Worm (Caenorhabditis elegans) whole organism, midembryonic: ENCODE results near the gene ZK546.4.

Source experiments
- cog-1 ChIP-seq: sonication (generic microtip); optimal IDR thresholded peaks from 2 replicates; lab custom pipeline; 2016; ENCODE audit warnings: missing genetic modification characterization, missing compliant biosample characterization
- flt-1 ChIP-seq: fragments of 200-800 bp; sonication (Bioruptor generic); IDR thresholded peaks from 2 replicates; pipeline ENCODE4 v1.3.6; 2022; ENCODE audit warnings: missing genetic modification characterization, missing compliant biosample characterization
- med-1 ChIP-seq: sonication (generic microtip); optimal IDR thresholded peaks from 2 replicates; lab custom pipeline; 2017; ENCODE audit warnings: missing genetic modification characterization, mild to moderate bottlenecking, missing compliant biosample characterization, antibody characterized with exemption, missing genetic modification reagents; ENCODE audit not compliant: insufficient read depth
- ref-1 ChIP-seq: fragments of 200-800 bp; sonication (Bioruptor generic); conservative IDR thresholded peaks from 2 replicates; pipeline ENCODE4 v1.3.6; 2022; ENCODE audit warnings: missing genetic modification reagents, missing genetic modification characterization, missing compliant biosample characterization
- ztf-23 ChIP-seq: fragments of 200-800 bp; sonication (Bioruptor generic); IDR thresholded peaks from 2 replicates; pipeline ENCODE4 v1.3.6; 2022; ENCODE audit warnings: missing genetic modification reagents, missing genetic modification characterization, missing compliant biosample characterization

DNA sequence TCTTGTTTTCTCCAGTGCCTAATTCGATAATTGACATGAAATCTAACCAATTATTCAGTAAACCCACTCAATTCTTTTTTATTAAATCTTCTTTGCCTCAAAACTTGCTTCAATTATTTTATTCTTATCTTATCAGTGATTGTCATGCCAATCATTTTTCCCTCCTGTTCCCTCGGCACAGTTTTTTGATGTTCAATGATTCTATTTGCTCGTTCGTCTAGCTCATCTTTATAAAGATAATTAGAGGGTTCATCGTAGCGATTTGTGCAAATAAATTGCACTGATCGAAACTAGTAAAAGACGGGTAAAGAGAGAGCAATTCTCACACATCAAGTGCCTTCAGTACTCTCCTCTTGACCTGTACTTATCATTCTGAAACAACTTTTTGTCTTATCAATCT, 29.8 kb downstream of the ZK546.4 start:
- no peak for TF ChIP-seq med-1 (GFP tag; lab: Kevin White, UChicago)
- TF ChIP-seq flt-1 (GFP tag; lab: Robert Waterston, UW) = no peak
- TF ChIP-seq cog-1 = no peak
- no peak for TF ChIP-seq ztf-23
- no peak for TF ChIP-seq ref-1
